Worm (Caenorhabditis elegans) whole organism, L1 larva: ENCODE data around the gene C06A12.19.

ENCODE experiments used
- C04F5.9 ChIP-seq: sonication (generic microtip); optimal IDR thresholded peaks from 2 replicates; lab custom pipeline; 2016; ENCODE audit warnings: missing genetic modification characterization, missing compliant biosample characterization
- C34B4.2 ChIP-seq: sonication (generic microtip); optimal IDR thresholded peaks from 2 replicates; lab custom pipeline; 2017; ENCODE audit warnings: mild to moderate bottlenecking, missing genetic modification characterization, missing compliant biosample characterization
- F16B12.6 ChIP-seq: fragments of 150-350 bp; optimal IDR thresholded peaks from 2 replicates; lab custom pipeline; 2014; ENCODE audit warnings: missing biosample characterization, missing genetic modification characterization
- aha-1 ChIP-seq: fragments of 150-350 bp; optimal IDR thresholded peaks from 2 replicates; lab custom pipeline; 2014; ENCODE audit warnings: missing biosample characterization, missing genetic modification characterization
- ama-1 ChIP-seq: fragments of 150-350 bp; optimal IDR thresholded peaks from 2 replicates; lab custom pipeline; 2014
- blmp-1 ChIP-seq: fragments of 150-350 bp; optimal IDR thresholded peaks from 2 replicates; lab custom pipeline; 2014; ENCODE audit warnings: missing biosample characterization, missing genetic modification characterization
- ceh-90 ChIP-seq: sonication (generic microtip); optimal IDR thresholded peaks from 2 replicates; lab custom pipeline; 2016; ENCODE audit warnings: missing genetic modification characterization, missing compliant biosample characterization
- efl-1 ChIP-seq, 4 experiments: fragments of 150-350 bp; optimal IDR thresholded peaks in 3 of 4; peaks in 1 of 4; 1 replicate in 1 of 4; 2 replicates in 3 of 4; lab custom pipeline; 2014; ENCODE audit warnings: missing biosample characterization in 2 of 4, missing genetic modification characterization in 2 of 4, missing genetic modification reagents in 2 of 4
- efl-3 ChIP-seq: fragments of 200-800 bp; sonication (Bioruptor generic); optimal IDR thresholded peaks from 2 replicates; lab custom pipeline; 2018; ENCODE audit warnings: mild to moderate bottlenecking, missing genetic modification characterization, missing compliant biosample characterization
- egl-13 ChIP-seq: sonication (generic microtip); optimal IDR thresholded peaks from 2 replicates; lab custom pipeline; 2016; ENCODE audit warnings: missing genotype, missing genetic modification reagents, missing genetic modification characterization, missing compliant biosample characterization
- elt-2 ChIP-seq: sonication (generic microtip); optimal IDR thresholded peaks from 2 replicates; lab custom pipeline; 2016; ENCODE audit warnings: missing genetic modification characterization, mild to moderate bottlenecking, inconsistent platforms, missing compliant biosample characterization, missing genetic modification reagents
- elt-3 ChIP-seq, 6 experiments: fragments of 150-350 bp in 1 of 6; sonication (generic microtip); optimal IDR thresholded peaks; 2 replicates each; lab custom pipeline; 2017 to 2018; ENCODE audit warnings: missing biosample characterization in 6 of 6, missing genetic modification characterization in 6 of 6, inconsistent platforms in 1 of 6
- grh-1 ChIP-seq: fragments of 200-800 bp; sonication (Bioruptor generic); IDR thresholded peaks from 2 replicates; pipeline ENCODE4 v1.3.6; 2022; ENCODE audit warnings: missing genetic modification reagents, missing genetic modification characterization, missing compliant biosample characterization
- hlh-17 ChIP-seq: fragments of 200-800 bp; sonication (Bioruptor generic); optimal IDR thresholded peaks from 2 replicates; lab custom pipeline; 2018; ENCODE audit warnings: missing genetic modification characterization, mild to moderate bottlenecking, missing compliant biosample characterization, moderate library complexity, borderline replicate concordance
- hpl-2 ChIP-seq: fragments of 150-350 bp; optimal IDR thresholded peaks from 2 replicates; lab custom pipeline; 2014; ENCODE audit warnings: missing biosample characterization, missing genetic modification reagents, missing genetic modification characterization
- lin-14 ChIP-seq: fragments of 200-800 bp; sonication (Bioruptor generic); optimal IDR thresholded peaks from 2 replicates; lab custom pipeline; 2018; ENCODE audit warnings: mild to moderate bottlenecking, missing genetic modification characterization, moderate library complexity, missing compliant biosample characterization
- lin-15B ChIP-seq: fragments of 150-350 bp; sonication (generic microtip); optimal IDR thresholded peaks from 3 replicates; lab custom pipeline; 2014; ENCODE audit warnings: missing biosample characterization, missing genetic modification characterization
- lin-35 ChIP-seq, 2 experiments: fragments of 150-350 bp; optimal IDR thresholded peaks; 2 replicates each; lab custom pipeline; 2014; ENCODE audit warnings: missing biosample characterization in 2 of 2, missing genetic modification characterization in 2 of 2, missing genetic modification reagents in 2 of 2
- mab-9 ChIP-seq: fragments of 200-800 bp; sonication (Bioruptor generic); IDR thresholded peaks from 2 replicates; pipeline ENCODE4 v1.3.6; 2022; ENCODE audit warnings: missing genetic modification reagents, missing genetic modification characterization, missing compliant biosample characterization
- mdl-1 ChIP-seq, 2 experiments: fragments of 150-350 bp; optimal IDR thresholded peaks; 2 replicates each; lab custom pipeline; 2014 to 2017; ENCODE audit warnings: missing biosample characterization in 2 of 2, missing genetic modification characterization in 2 of 2, inconsistent platforms in 1 of 2
- nhr-12 ChIP-seq: sonication (generic microtip); optimal IDR thresholded peaks from 2 replicates; lab custom pipeline; 2017; ENCODE audit warnings: missing biosample characterization, missing genetic modification characterization
- nhr-20 ChIP-seq: sonication (generic microtip); optimal IDR thresholded peaks from 2 replicates; lab custom pipeline; 2016; ENCODE audit warnings: mild to moderate bottlenecking, missing genetic modification characterization, missing compliant biosample characterization
- nhr-237 ChIP-seq: fragments of 150-350 bp; optimal IDR thresholded peaks from 2 replicates; lab custom pipeline; 2014; ENCODE audit warnings: missing biosample characterization, missing genetic modification characterization
- nhr-28 ChIP-seq: fragments of 150-350 bp; optimal IDR thresholded peaks from 2 replicates; lab custom pipeline; 2014; ENCODE audit warnings: missing biosample characterization, missing genetic modification characterization
- nhr-47 ChIP-seq: sonication (generic microtip); optimal IDR thresholded peaks from 2 replicates; lab custom pipeline; 2016; ENCODE audit warnings: mild to moderate bottlenecking, missing genetic modification characterization, moderate library complexity, missing compliant biosample characterization
- nhr-71 ChIP-seq: sonication (generic microtip); optimal IDR thresholded peaks from 2 replicates; lab custom pipeline; 2016; ENCODE audit warnings: mild to moderate bottlenecking, missing genetic modification characterization, moderate library complexity, missing compliant biosample characterization
- nhr-76 ChIP-seq: sonication (generic microtip); optimal IDR thresholded peaks from 2 replicates; lab custom pipeline; 2017; ENCODE audit warnings: missing biosample characterization, missing genetic modification characterization
- nhr-77 ChIP-seq: fragments of 150-350 bp; optimal IDR thresholded peaks from 2 replicates; lab custom pipeline; 2014; ENCODE audit warnings: missing biosample characterization, missing genetic modification characterization
- nhr-84 ChIP-seq: sonication (generic microtip); optimal IDR thresholded peaks from 2 replicates; lab custom pipeline; 2017; ENCODE audit warnings: missing biosample characterization, missing genetic modification characterization
- nhr-85 ChIP-seq: sonication (generic microtip); peaks from one replicate; lab custom pipeline; 2016; ENCODE audit warnings: missing genetic modification characterization, inconsistent platforms, missing compliant biosample characterization
- pax-3 ChIP-seq: fragments of 200-800 bp; sonication (Bioruptor generic); optimal IDR thresholded peaks from 2 replicates; lab custom pipeline; 2018; ENCODE audit warnings: mild to moderate bottlenecking, missing genetic modification characterization, moderate library complexity, missing compliant biosample characterization
- pqm-1 ChIP-seq: sonication (generic microtip); optimal IDR thresholded peaks from 3 replicates; lab custom pipeline; 2017; ENCODE audit warnings: missing biosample characterization, missing genetic modification characterization
- snpc-4 ChIP-seq: fragments of 150-350 bp; optimal IDR thresholded peaks from 2 replicates; lab custom pipeline; 2014; ENCODE audit warnings: missing biosample characterization, missing genetic modification characterization
- snu-23 ChIP-seq: sonication (generic microtip); optimal IDR thresholded peaks from 2 replicates; lab custom pipeline; 2016; ENCODE audit warnings: missing genetic modification characterization, missing compliant biosample characterization
- sptf-1 ChIP-seq: fragments of 150-350 bp; optimal IDR thresholded peaks from 2 replicates; lab custom pipeline; 2014; ENCODE audit warnings: missing biosample characterization, missing genetic modification characterization
- sup-37 ChIP-seq: fragments of 200-800 bp; sonication (Bioruptor generic); optimal IDR thresholded peaks from 2 replicates; lab custom pipeline; 2018; ENCODE audit warnings: mild to moderate bottlenecking, missing genetic modification characterization, missing compliant biosample characterization
- tbx-2 ChIP-seq: sonication (generic microtip); optimal IDR thresholded peaks from 2 replicates; lab custom pipeline; 2016; ENCODE audit warnings: missing genetic modification characterization, missing compliant biosample characterization
- tlp-1 ChIP-seq: fragments of 150-350 bp; optimal IDR thresholded peaks from 2 replicates; lab custom pipeline; 2014; ENCODE audit warnings: missing biosample characterization, missing genetic modification characterization
- unc-62 ChIP-seq: fragments of 150-350 bp; optimal IDR thresholded peaks from 2 replicates; lab custom pipeline; 2014; ENCODE audit warnings: missing biosample characterization, missing genetic modification reagents, missing genetic modification characterization
- unc-86 ChIP-seq: sonication (generic microtip); optimal IDR thresholded peaks from 2 replicates; lab custom pipeline; 2016; ENCODE audit warnings: missing genetic modification characterization, missing compliant biosample characterization
- vab-15 ChIP-seq: sonication (generic microtip); optimal IDR thresholded peaks from 2 replicates; lab custom pipeline; 2017; ENCODE audit warnings: missing genotype, mild to moderate bottlenecking, missing genetic modification characterization, missing compliant biosample characterization
- ztf-11 ChIP-seq, 2 experiments: sonication (generic microtip); optimal IDR thresholded peaks; 2 replicates each; lab custom pipeline; 2016 to 2017; ENCODE audit warnings: missing genetic modification characterization in 2 of 2, missing biosample characterization in 1 of 2, missing compliant biosample characterization in 1 of 2

C06A12.19 gene

DNA sequence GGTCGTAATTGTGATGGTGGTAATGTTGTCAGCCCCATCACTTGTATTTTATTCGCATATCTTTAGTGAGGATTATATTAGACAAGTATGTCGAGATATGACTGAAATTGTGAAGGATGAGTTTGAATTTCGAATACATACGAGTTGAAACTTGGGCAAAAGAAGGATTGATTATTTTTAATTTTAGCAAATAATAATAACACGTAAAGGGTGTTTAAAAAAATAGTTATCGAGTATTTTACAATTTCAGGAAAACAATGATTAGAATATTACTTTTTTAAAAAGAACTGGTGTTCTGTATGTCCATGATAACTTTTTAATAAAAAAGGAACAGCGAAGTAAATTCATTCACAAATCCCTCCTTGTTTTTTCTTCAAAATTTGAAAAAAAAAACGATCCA, 10.5 kb upstream of the C06A12.19 start, which contains the start of gene F11E6.8:
F11E6.8 (minus strand) TSS at position 101 of the 400 bp plus-strand sequence.
- TF ChIP-seq tlp-1 (tag; lab: Kevin White, UChicago) (no peak), unc-86 (no peak), nhr-20 (tag; lab: Kevin White, UChicago) (no peak)

DNA sequence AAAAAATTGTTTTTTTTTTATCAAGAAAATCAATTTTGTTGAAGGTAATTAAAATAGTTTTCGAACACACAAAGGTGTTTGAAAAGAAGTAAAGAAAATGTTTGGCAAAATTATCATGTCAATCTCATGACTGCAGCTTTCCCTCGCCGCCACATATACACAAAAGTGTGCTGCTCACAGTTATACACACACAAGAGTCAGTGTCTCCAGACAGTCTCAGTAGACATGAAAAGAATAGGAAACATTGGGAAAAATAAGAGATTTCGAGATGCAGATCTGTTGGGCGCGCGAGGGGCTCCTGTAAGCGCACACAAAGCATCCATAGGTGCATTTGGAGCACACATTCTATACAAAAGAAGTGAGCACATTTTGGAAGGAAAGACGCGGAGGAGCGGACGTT, 8.4 kb upstream of the C06A12.19 start:
- TF ChIP-seq ama-1 (lab: Kevin White, UChicago), result no peak
- no peak for TF ChIP-seq egl-13
- no peak for TF ChIP-seq nhr-77 (tag; lab: Kevin White, UChicago)
- no peak for TF ChIP-seq grh-1
- no peak for TF ChIP-seq lin-15B (tag; lab: Kevin White, UChicago)
- TF ChIP-seq nhr-71, result no peak
- no peak for TF ChIP-seq hpl-2 (GFP tag; lab: Kevin White, UChicago)
- no peak for TF ChIP-seq nhr-237
- TF ChIP-seq elt-2 (tag; lab: Kevin White, UChicago), result no peak
- TF ChIP-seq ztf-11 (tag; optimal IDR thresholded peaks at IDR 0.05; lab: Kevin White, UChicago), result no peak
- TF ChIP-seq nhr-85 (tag; lab: Kevin White, UChicago), result no peak
- TF ChIP-seq snpc-4 (tag; lab: Kevin White, UChicago), result no peak
- no peak for TF ChIP-seq efl-3

DNA sequence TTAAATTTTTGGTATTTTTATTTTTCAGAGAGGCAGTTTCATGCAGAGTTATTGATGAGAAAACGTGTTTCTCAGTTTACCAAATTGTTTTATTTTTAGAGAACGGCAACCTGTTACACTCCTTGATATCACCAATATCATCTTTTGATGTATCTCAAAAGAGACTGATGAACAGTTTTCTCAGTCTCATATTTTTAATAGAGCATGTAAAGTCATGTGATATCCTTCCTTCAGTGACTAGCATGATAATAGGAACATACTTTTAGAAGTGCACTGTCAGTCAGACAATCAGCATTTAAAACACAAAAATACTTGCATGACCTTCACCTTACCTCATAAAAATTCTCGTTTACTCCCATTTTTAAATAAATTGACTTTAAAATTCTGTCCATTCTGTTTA, 2.6 kb upstream of the C06A12.19 start, which contains the start of gene F11E6.11:
F11E6.11 (plus strand) TSS at position 325 of the 400 bp plus-strand sequence.
- no peak for TF ChIP-seq vab-15 (tag; lab: Kevin White, UChicago)
- TF ChIP-seq unc-62 (GFP tag; lab: Kevin White, UChicago), result no peak
- peak in 1 of 2 experiments; percentile 16 for TF ChIP-seq lin-35 (GFP tag; optimal IDR thresholded peaks at IDR 0.05; lab: Kevin White, UChicago)
- no peak for TF ChIP-seq nhr-237

DNA sequence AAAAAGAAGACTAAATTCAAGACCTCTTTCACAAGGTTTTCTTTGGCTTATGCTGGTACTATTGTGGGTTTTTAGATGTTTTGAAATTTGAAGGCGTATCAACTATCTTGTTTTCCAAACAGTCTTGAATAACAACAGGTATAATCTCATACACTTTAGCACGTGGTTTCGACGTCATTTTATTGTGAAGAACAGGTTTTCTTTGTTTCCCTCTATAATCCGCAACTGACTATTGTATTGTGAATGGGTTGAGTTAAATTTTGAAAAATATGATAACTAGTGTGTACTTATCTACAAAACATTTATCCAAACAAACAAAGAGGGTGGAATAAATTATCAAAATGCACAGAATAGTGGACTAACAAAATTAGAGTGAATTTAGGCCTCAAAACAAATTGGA, 1.4 kb upstream of the C06A12.19 start:
- TF ChIP-seq nhr-84 (tag; lab: Kevin White, UChicago) (no peak), efl-3 (no peak), nhr-76 (no peak), nhr-85 (tag; lab: Kevin White, UChicago) (peak; percentile 79), nhr-28 (no peak), nhr-47 (tag; lab: Kevin White, UChicago) (no peak), elt-3 (tag; optimal IDR thresholded peaks at IDR 0.05; lab: Kevin White, UChicago) (no peak), nhr-20 (tag; lab: Kevin White, UChicago) (peak; percentile 67), ztf-11 (tag; optimal IDR thresholded peaks at IDR 0.05; lab: Kevin White, UChicago) (no peak), aha-1 (tag; lab: Kevin White, UChicago) (no peak), lin-35 (GFP tag; optimal IDR thresholded peaks at IDR 0.05; lab: Kevin White, UChicago) (peak in 1 of 2 experiments; percentile 62), snpc-4 (tag; lab: Kevin White, UChicago) (no peak), sptf-1 (tag; lab: Kevin White, UChicago) (no peak), sup-37 (no peak), blmp-1 (tag; lab: Kevin White, UChicago) (no peak), pqm-1 (tag; lab: Kevin White, UChicago) (no peak), snu-23 (GFP tag; lab: Kevin White, UChicago) (peak; percentile 65), pax-3 (tag; lab: Kevin White, UChicago) (no peak), mdl-1 (tag; optimal IDR thresholded peaks at IDR 0.05; lab: Kevin White, UChicago) (no peak), ceh-90 (tag; lab: Kevin White, UChicago) (no peak), efl-1 (optimal IDR thresholded peaks at IDR 0.05; lab: Kevin White, UChicago) (no peak), efl-1 (GFP tag; optimal IDR thresholded peaks at IDR 0.05 in 1 of 2; lab: Kevin White, UChicago) (peak in 1 of 2 experiments; percentile 33), nhr-237 (no peak), nhr-12 (tag; lab: Kevin White, UChicago) (no peak), C34B4.2 (tag; lab: Kevin White, UChicago) (no peak), grh-1 (peak; percentile 68), nhr-71 (peak; percentile 37), C04F5.9 (tag; lab: Kevin White, UChicago) (no peak), lin-14 (peak; percentile 39), hlh-17 (GFP tag; lab: Kevin White, UChicago) (no peak), tbx-2 (tag; lab: Kevin White, UChicago) (no peak), mab-9 (GFP tag; lab: Robert Waterston, UW) (no peak), F16B12.6 (tag; lab: Kevin White, UChicago) (no peak)
